Fruit fly (Drosophila melanogaster): ENCODE measurements around the gene CG11902.

The CG11902 gene

dm6 chr3R:25335065-25335464 lies at the start of gene CG11902, which contains the start of gene CG10669:
TSS of gene CG11902 (plus strand) at chr3R:25335257.
TSS of gene CG10669 (minus strand) at chr3R:25335243.
- no peak for TF ChIP-seq net (GFP tag; optimal IDR thresholded peaks at IDR 0.05)
- TF ChIP-seq CG6808 (GFP tag; optimal IDR thresholded peaks at IDR 0.05): no peak
- no peak for TF ChIP-seq CG6163 (GFP tag; IDR thresholded peaks at IDR 0.05)
- no peak for TF ChIP-seq Eip78C (GFP tag)
- no peak for TF ChIP-seq Sox14 (GFP tag; optimal IDR thresholded peaks at IDR 0.05)
- no peak for TF ChIP-seq Smox (GFP tag; optimal IDR thresholded peaks at IDR 0.05)
- TF ChIP-seq CG11294 (GFP tag; IDR thresholded peaks at IDR 0.05): no peak
- TF ChIP-seq Eip75B (GFP tag; optimal IDR thresholded peaks at IDR 0.05): no peak
- no peak for TF ChIP-seq CG10631 (GFP tag; optimal IDR thresholded peaks at IDR 0.05)
- no peak for TF ChIP-seq fkh (GFP tag; optimal IDR thresholded peaks at IDR 0.05)
- TF ChIP-seq Sox102F (GFP tag; optimal IDR thresholded peaks at IDR 0.05): no peak
- TF ChIP-seq pdm3 (GFP tag; optimal IDR thresholded peaks at IDR 0.05): no peak
- TF ChIP-seq CG6792 (GFP tag; optimal IDR thresholded peaks at IDR 0.05): no peak
- no peak for TF ChIP-seq CG3032 (tag; optimal IDR thresholded peaks at IDR 0.05)
- no peak for TF ChIP-seq dsx (GFP tag; optimal IDR thresholded peaks at IDR 0.05; ENCODE audit: poor library complexity, severe bottlenecking)
- no peak for TF ChIP-seq CG8632 (GFP tag; optimal IDR thresholded peaks at IDR 0.05)
- no peak for TF ChIP-seq CG6854 (GFP tag; optimal IDR thresholded peaks at IDR 0.05)
- TF ChIP-seq CG1621 (tag; optimal IDR thresholded peaks at IDR 0.05): no peak
- no peak for TF ChIP-seq CG11902 (GFP tag; optimal IDR thresholded peaks at IDR 0.05)
- TF ChIP-seq acj6 (GFP tag; optimal IDR thresholded peaks at IDR 0.05): no peak

dm6 chr3R:25287128-25287527 lies 47.9 kb upstream of the CG11902 start, which contains the start of gene CG13658:
TSS of gene CG13658 (plus strand) at chr3R:25287474.
- TF ChIP-seq Sox14 (GFP tag; optimal IDR thresholded peaks at IDR 0.05): no peak
- no peak for TF ChIP-seq CG8319 (GFP tag; optimal IDR thresholded peaks at IDR 0.05)

- no peak for TF ChIP-seq CG4318 (GFP tag; optimal IDR thresholded peaks at IDR 0.05)
- no peak for TF ChIP-seq CG15336 (GFP tag; IDR thresholded peaks at IDR 0.05)
- TF ChIP-seq fd85E (GFP tag; optimal IDR thresholded peaks at IDR 0.05): no peak
- no peak for TF ChIP-seq CG8319 (GFP tag; optimal IDR thresholded peaks at IDR 0.05)
- TF ChIP-seq CG7368 (GFP tag; optimal IDR thresholded peaks at IDR 0.05): no peak
- no peak for TF ChIP-seq cyc (GFP tag; optimal IDR thresholded peaks at IDR 0.05)
- no peak for TF ChIP-seq CG3032 (tag; optimal IDR thresholded peaks at IDR 0.05)
- no peak for TF ChIP-seq CG6276 (GFP tag; optimal IDR thresholded peaks at IDR 0.05)
- no peak for TF ChIP-seq Sox15 (GFP tag; optimal IDR thresholded peaks at IDR 0.05)
- TF ChIP-seq CG9139 (GFP tag; optimal IDR thresholded peaks at IDR 0.05): no peak
- no peak for TF ChIP-seq CG3919 (GFP tag; optimal IDR thresholded peaks at IDR 0.05)
- no peak for TF ChIP-seq CG16779 (tag; optimal IDR thresholded peaks at IDR 0.05)
- TF ChIP-seq Ets21C (GFP tag; optimal IDR thresholded peaks at IDR 0.05): no peak
- no peak for TF ChIP-seq CG6163 (GFP tag; IDR thresholded peaks at IDR 0.05)
- TF ChIP-seq Hr38 (GFP tag; optimal IDR thresholded peaks at IDR 0.05): no peak
- TF ChIP-seq Eip93F (GFP tag; optimal IDR thresholded peaks at IDR 0.05): no peak
- TF ChIP-seq acj6 (GFP tag; optimal IDR thresholded peaks at IDR 0.05): no peak
- TF ChIP-seq esn (GFP tag; optimal IDR thresholded peaks at IDR 0.05): no peak
- no peak for TF ChIP-seq Sox14 (GFP tag; optimal IDR thresholded peaks at IDR 0.05)
- no peak for TF ChIP-seq Eip78C (GFP tag)
Observed at dm6 chr3R:25289589-25289988, 45.5 kb upstream of the CG11902 start, which contains the start of gene CG11893. TSS of gene CG11893 (plus strand) at chr3R:25289889.

DNA sequence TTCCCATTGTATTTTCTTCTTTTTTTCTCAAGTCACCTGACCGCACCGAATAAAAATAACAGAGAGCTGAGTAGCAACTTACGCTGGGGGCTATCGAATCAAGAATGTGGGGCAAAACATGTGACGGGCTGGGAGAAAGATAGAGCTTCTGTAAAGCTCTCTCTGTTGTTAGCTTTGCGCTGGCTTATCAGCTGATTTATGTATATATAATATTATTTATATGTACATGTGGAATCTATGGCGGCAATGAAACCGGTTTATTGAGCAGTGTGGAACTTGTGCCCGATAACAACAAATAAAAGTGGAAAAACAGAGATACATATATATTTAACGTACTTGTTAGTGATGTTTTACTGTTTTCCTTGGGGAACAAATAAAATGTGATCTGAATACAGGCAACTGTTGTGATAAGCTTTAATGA lies 42.2 kb upstream of the CG11902 start, which contains the start of gene CG31098:
Gene CG31098, minus strand, starts transcription at position 114 of the 421 bp plus-strand sequence.
- TF ChIP-seq cyc (GFP tag; optimal IDR thresholded peaks at IDR 0.05): no peak
- no peak for TF ChIP-seq dsx (GFP tag; optimal IDR thresholded peaks at IDR 0.05; ENCODE audit: poor library complexity, severe bottlenecking)
- no peak for TF ChIP-seq CG3919 (GFP tag; optimal IDR thresholded peaks at IDR 0.05)
- TF ChIP-seq achi (GFP tag; optimal IDR thresholded peaks at IDR 0.05): no peak
- peak; percentile 75 for TF ChIP-seq fkh (GFP tag; optimal IDR thresholded peaks at IDR 0.05)
- TF ChIP-seq net (GFP tag; optimal IDR thresholded peaks at IDR 0.05): no peak
- TF ChIP-seq Eip78C (GFP tag): peak; percentile 77
- no peak for TF ChIP-seq CG10669 (GFP tag; optimal IDR thresholded peaks at IDR 0.05)
- TF ChIP-seq Blimp-1 (GFP tag; optimal IDR thresholded peaks at IDR 0.05): no peak
- no peak for TF ChIP-seq CG3032 (tag; optimal IDR thresholded peaks at IDR 0.05)
- TF ChIP-seq CG6854 (GFP tag; optimal IDR thresholded peaks at IDR 0.05): no peak
- TF ChIP-seq Hr39 (GFP tag; optimal IDR thresholded peaks at IDR 0.05): no peak
- TF ChIP-seq Ets96B (tag; optimal IDR thresholded peaks at IDR 0.05): no peak
- peak; percentile 3 for TF ChIP-seq Sox102F (GFP tag; optimal IDR thresholded peaks at IDR 0.05)
- TF ChIP-seq CG8119 (GFP tag; IDR thresholded peaks at IDR 0.05): no peak
- no peak for TF ChIP-seq Sox14 (GFP tag; optimal IDR thresholded peaks at IDR 0.05)
- TF ChIP-seq CG4318 (GFP tag; optimal IDR thresholded peaks at IDR 0.05): no peak
- TF ChIP-seq spab (GFP tag; optimal IDR thresholded peaks at IDR 0.05): no peak
- no peak for TF ChIP-seq CG11902 (GFP tag; optimal IDR thresholded peaks at IDR 0.05)
- TF ChIP-seq vri (GFP tag; optimal IDR thresholded peaks at IDR 0.05): peak; percentile 33
- peak; percentile 55 for TF ChIP-seq CG16779 (tag; optimal IDR thresholded peaks at IDR 0.05)
- no peak for TF ChIP-seq esn (GFP tag; optimal IDR thresholded peaks at IDR 0.05)
- TF ChIP-seq CG8319 (GFP tag; optimal IDR thresholded peaks at IDR 0.05): no peak
- no peak for TF ChIP-seq Ets21C (GFP tag; optimal IDR thresholded peaks at IDR 0.05)
- peak; percentile 25 for TF ChIP-seq Eip93F (GFP tag; optimal IDR thresholded peaks at IDR 0.05)
- TF ChIP-seq CG11294 (GFP tag; IDR thresholded peaks at IDR 0.05): no peak
- TF ChIP-seq CG6276 (GFP tag; optimal IDR thresholded peaks at IDR 0.05): peak; percentile 32
